Fruit fly (Drosophila melanogaster) whole organism, embryonic: Measurements from ENCODE around the gene CG11353.
A peak's percentile ranks its signal among the peaks of the same experiment; 100 is the strongest.

Source experiments
- Ada2b ChIP-seq: fragments of 200-800 bp; sonication (Bioruptor generic); IDR thresholded peaks from 2 replicates; pipeline ENCODE4 v1.3.6; 2022; ENCODE audit warnings: missing biosample characterization, missing genetic modification characterization
- Asciz ChIP-seq: fragments of 200-800 bp; sonication (Bioruptor generic); optimal IDR thresholded peaks from 2 replicates; lab custom pipeline; 2017; ENCODE audit warnings: missing biosample characterization, mild to moderate bottlenecking, missing genetic modification characterization, missing genetic modification reagents
- CG10274 ChIP-seq: fragments of 200-800 bp; sonication (Bioruptor generic); optimal IDR thresholded peaks from 3 replicates; lab custom pipeline; 2017; ENCODE audit warnings: missing biosample characterization, mild to moderate bottlenecking, missing genetic modification characterization
- CG10979 ChIP-seq: fragments of 200-800 bp; sonication (Bioruptor generic); optimal IDR thresholded peaks from 2 replicates; lab custom pipeline; 2018; ENCODE audit warnings: missing biosample characterization, mild to moderate bottlenecking, missing genetic modification characterization, moderate library complexity
- CG11456 ChIP-seq: fragments of 200-800 bp; sonication (Bioruptor generic); IDR thresholded peaks from 3 replicates; pipeline ENCODE4 v1.3.6; 2022; ENCODE audit warnings: missing biosample characterization, missing genetic modification characterization
- CG11504 ChIP-seq: fragments of 200-800 bp; sonication (Bioruptor generic); optimal IDR thresholded peaks from 3 replicates; lab custom pipeline; 2019; ENCODE audit warnings: missing biosample characterization, mild to moderate bottlenecking, missing genetic modification characterization, moderate library complexity
- CG13296 ChIP-seq: fragments of 200-800 bp; sonication (Bioruptor generic); optimal IDR thresholded peaks from 3 replicates; lab custom pipeline; 2018; ENCODE audit warnings: missing biosample characterization, mild to moderate bottlenecking, missing genetic modification characterization
- CG14710 ChIP-seq: fragments of 200-800 bp; sonication (Bioruptor generic); optimal IDR thresholded peaks from 3 replicates; lab custom pipeline; 2019; ENCODE audit warnings: missing biosample characterization, mild to moderate bottlenecking, missing genetic modification characterization, moderate library complexity
- CG15011 ChIP-seq: fragments of 200-800 bp; sonication (Bioruptor generic); optimal IDR thresholded peaks from 3 replicates; lab custom pipeline; 2018; ENCODE audit warnings: missing biosample characterization, mild to moderate bottlenecking, missing genetic modification characterization
- CG15479 ChIP-seq: fragments of 200-800 bp; sonication (Bioruptor generic); optimal IDR thresholded peaks from 3 replicates; lab custom pipeline; 2019; ENCODE audit warnings: missing biosample characterization, mild to moderate bottlenecking, missing genetic modification characterization, moderate library complexity
- CG15601 ChIP-seq: fragments of 200-800 bp; sonication (Bioruptor generic); optimal IDR thresholded peaks from 3 replicates; lab custom pipeline; 2019; ENCODE audit warnings: missing biosample characterization, mild to moderate bottlenecking, missing genetic modification characterization, moderate library complexity
- CG16815 ChIP-seq: fragments of 200-800 bp; sonication (Bioruptor generic); optimal IDR thresholded peaks from 3 replicates; lab custom pipeline; 2017; ENCODE audit warnings: missing biosample characterization, mild to moderate bottlenecking, missing genetic modification characterization
- CG17328 ChIP-seq: fragments of 200-800 bp; sonication (Bioruptor generic); IDR thresholded peaks from 2 replicates; pipeline ENCODE4 v1.3.6; 2022; ENCODE audit warnings: missing biosample characterization, missing genetic modification characterization
- CG2129 ChIP-seq: fragments of 200-800 bp; sonication (Bioruptor generic); IDR thresholded peaks from 2 replicates; pipeline ENCODE4 v1.3.6; 2022; ENCODE audit warnings: missing biosample characterization, missing genetic modification characterization; ENCODE audit not compliant: partially characterized antibody
- CG30020 ChIP-seq: fragments of 200-800 bp; optimal IDR thresholded peaks from 2 replicates; lab custom pipeline; 2019; ENCODE audit warnings: missing biosample characterization, mild to moderate bottlenecking, missing genetic modification characterization, moderate library complexity
- CG34422 ChIP-seq: fragments of 200-800 bp; sonication (Bioruptor generic); IDR thresholded peaks from 3 replicates; pipeline ENCODE4 v1.3.6; 2022; ENCODE audit warnings: missing biosample characterization, missing genetic modification characterization
- CG4707 ChIP-seq: fragments of 200-800 bp; sonication (Bioruptor generic); optimal IDR thresholded peaks from 2 replicates; lab custom pipeline; 2018; ENCODE audit warnings: missing biosample characterization, mild to moderate bottlenecking, missing genetic modification characterization, moderate library complexity
- CG6683 ChIP-seq: fragments of 200-800 bp; sonication (Bioruptor generic); optimal IDR thresholded peaks from 2 replicates; lab custom pipeline; 2017; ENCODE audit warnings: missing biosample characterization, mild to moderate bottlenecking, missing genetic modification characterization, missing genetic modification reagents
- CG6765 ChIP-seq: fragments of 200-800 bp; sonication (Bioruptor generic); optimal IDR thresholded peaks from 3 replicates; lab custom pipeline; 2017; ENCODE audit warnings: missing biosample characterization, mild to moderate bottlenecking, missing genetic modification characterization
- CG7928 ChIP-seq: fragments of 200-800 bp; sonication (Bioruptor generic); optimal IDR thresholded peaks from 2 replicates; lab custom pipeline; 2017; ENCODE audit warnings: missing biosample characterization, mild to moderate bottlenecking, missing genetic modification characterization
- CG8290 ChIP-seq, 3 experiments: fragments of 200-800 bp; sonication (Bioruptor generic); optimal IDR thresholded peaks; 2 replicates each; lab custom pipeline; 2016 to 2019; ENCODE audit warnings: missing biosample characterization in 3 of 3, missing genetic modification characterization in 3 of 3, mild to moderate bottlenecking in 2 of 3, moderate library complexity in 1 of 3
- CG9609 ChIP-seq: fragments of 200-800 bp; sonication (Bioruptor generic); optimal IDR thresholded peaks from 3 replicates; lab custom pipeline; 2016; ENCODE audit warnings: missing biosample characterization, missing genetic modification characterization
- Chrac-16 ChIP-seq: fragments of 200-800 bp; sonication (Bioruptor generic); optimal IDR thresholded peaks from 3 replicates; lab custom pipeline; 2016; ENCODE audit warnings: missing biosample characterization, missing genetic modification characterization
- D19A ChIP-seq: fragments of 200-800 bp; optimal IDR thresholded peaks from 3 replicates; lab custom pipeline; 2019; ENCODE audit warnings: missing biosample characterization, mild to moderate bottlenecking, missing genetic modification characterization, moderate library complexity
- Deaf1 ChIP-seq: fragments of 200-800 bp; optimal IDR thresholded peaks from 3 replicates; lab custom pipeline; 2019; ENCODE audit warnings: missing biosample characterization, mild to moderate bottlenecking, missing genetic modification characterization, moderate library complexity
- Hmx ChIP-seq: fragments of 200-800 bp; sonication (Bioruptor generic); optimal IDR thresholded peaks from 2 replicates; lab custom pipeline; 2016; ENCODE audit warnings: missing biosample characterization, missing genetic modification characterization
- Hr3 ChIP-seq: fragments of 200-800 bp; sonication (Bioruptor generic); optimal IDR thresholded peaks from 3 replicates; lab custom pipeline; 2016; ENCODE audit warnings: missing biosample characterization, missing genetic modification characterization
- Meics ChIP-seq: fragments of 200-800 bp; sonication (Bioruptor generic); optimal IDR thresholded peaks from 2 replicates; lab custom pipeline; 2017; ENCODE audit warnings: missing biosample characterization, mild to moderate bottlenecking, missing genetic modification characterization
- Mrtf ChIP-seq: fragments of 200-800 bp; sonication (Bioruptor generic); IDR thresholded peaks from 3 replicates; pipeline ENCODE4 v1.3.6; 2022; ENCODE audit warnings: missing biosample characterization, missing genetic modification characterization
- Neu2 ChIP-seq: fragments of 200-800 bp; sonication (Bioruptor generic); optimal IDR thresholded peaks from 3 replicates; lab custom pipeline; 2016; ENCODE audit warnings: missing biosample characterization, missing genetic modification characterization, borderline replicate concordance
- Nf-YC ChIP-seq: fragments of 200-800 bp; optimal IDR thresholded peaks from 3 replicates; lab custom pipeline; 2019; ENCODE audit warnings: missing biosample characterization, mild to moderate bottlenecking, missing genetic modification characterization, moderate library complexity
- Side ChIP-seq: fragments of 200-800 bp; sonication (Bioruptor generic); optimal IDR thresholded peaks from 2 replicates; lab custom pipeline; 2016; ENCODE audit warnings: missing biosample characterization, missing genetic modification characterization
- Ssrp ChIP-seq: fragments of 200-800 bp; sonication (Bioruptor generic); optimal IDR thresholded peaks from 2 replicates; lab custom pipeline; 2018; ENCODE audit warnings: missing biosample characterization, mild to moderate bottlenecking, missing genetic modification characterization, moderate library complexity
- ato ChIP-seq: fragments of 200-800 bp; sonication (Bioruptor generic); IDR thresholded peaks from 2 replicates; pipeline ENCODE4 v1.3.6; 2022; ENCODE audit warnings: missing biosample characterization, missing genetic modification characterization; ENCODE audit not compliant: partially characterized antibody
- cas ChIP-seq: fragments of 200-800 bp; sonication (Bioruptor generic); IDR thresholded peaks from 2 replicates; pipeline ENCODE4 v1.3.6; 2022; ENCODE audit warnings: missing biosample characterization, missing genetic modification characterization
- croc ChIP-seq: fragments of 200-800 bp; sonication (Bioruptor generic); conservative IDR thresholded peaks from 3 replicates; pipeline ENCODE4 v1.3.6; 2022; ENCODE audit warnings: missing biosample characterization, missing genetic modification characterization
- dpn ChIP-seq, 2 experiments: fragments of 200-800 bp; sonication (Bioruptor generic); optimal IDR thresholded peaks; 3 replicates each; lab custom pipeline; 2016; ENCODE audit warnings: missing biosample characterization in 2 of 2, missing genetic modification characterization in 2 of 2
- fd96Cb ChIP-seq: fragments of 200-800 bp; sonication (Bioruptor generic); optimal IDR thresholded peaks from 2 replicates; lab custom pipeline; 2018; ENCODE audit warnings: missing biosample characterization, mild to moderate bottlenecking, missing genetic modification characterization, moderate library complexity
- jumu ChIP-seq: fragments of 200-800 bp; sonication (Bioruptor generic); optimal IDR thresholded peaks from 3 replicates; lab custom pipeline; 2016; ENCODE audit warnings: missing biosample characterization, missing genetic modification characterization
- lmd ChIP-seq: fragments of 200-800 bp; sonication (Bioruptor generic); IDR thresholded peaks from 2 replicates; pipeline ENCODE4 v1.3.6; 2022; ENCODE audit warnings: missing biosample characterization, missing genetic modification characterization
- lola ChIP-seq, 3 experiments: fragments of >200 bp in 2 of 3; fragments of 200-800 bp in 1 of 3; sonication (Bioruptor generic) in 1 of 3; optimal IDR thresholded peaks; 2 replicates each; lab custom pipeline; 2017 to 2019; ENCODE audit warnings: missing biosample characterization in 3 of 3, missing genetic modification characterization in 3 of 3, mild to moderate bottlenecking in 1 of 3, moderate library complexity in 1 of 3
- odd ChIP-seq: fragments of 200-800 bp; sonication (Bioruptor generic); optimal IDR thresholded peaks from 2 replicates; lab custom pipeline; 2017; ENCODE audit warnings: missing biosample characterization, mild to moderate bottlenecking, missing genetic modification characterization
- onecut ChIP-seq: fragments of 200-800 bp; sonication (Bioruptor generic); IDR thresholded peaks from 2 replicates; pipeline ENCODE4 v1.3.6; 2022; ENCODE audit warnings: missing biosample characterization, missing genetic modification characterization
- pnt ChIP-seq: fragments of 200-800 bp; sonication (Bioruptor generic); optimal IDR thresholded peaks from 3 replicates; lab custom pipeline; 2016; ENCODE audit warnings: missing biosample characterization, missing genetic modification characterization
- pzg ChIP-seq: fragments of 200-800 bp; sonication (Bioruptor generic); optimal IDR thresholded peaks from 3 replicates; lab custom pipeline; 2018; ENCODE audit warnings: missing biosample characterization, mild to moderate bottlenecking, missing genetic modification characterization, moderate library complexity
- seq ChIP-seq: fragments of 200-800 bp; sonication (Bioruptor generic); IDR thresholded peaks from 2 replicates; pipeline ENCODE4 v1.3.6; 2022; ENCODE audit warnings: missing biosample characterization, missing genetic modification characterization
- ssp ChIP-seq: fragments of 200-800 bp; sonication (Bioruptor generic); IDR thresholded peaks from 2 replicates; pipeline ENCODE4 v1.3.6; 2022; ENCODE audit warnings: missing biosample characterization, missing genetic modification characterization
- sug ChIP-seq: fragments of 200-800 bp; optimal IDR thresholded peaks from 2 replicates; lab custom pipeline; 2019; ENCODE audit warnings: missing biosample characterization, mild to moderate bottlenecking, missing genetic modification characterization, moderate library complexity
- tio ChIP-seq: fragments of 200-800 bp; sonication (Bioruptor generic); optimal IDR thresholded peaks from 2 replicates; lab custom pipeline; 2017; ENCODE audit warnings: missing biosample characterization, missing genetic modification characterization, inconsistent platforms
- vnd ChIP-seq: fragments of 200-800 bp; sonication (Bioruptor generic); IDR thresholded peaks from 3 replicates; pipeline ENCODE4 v1.3.6; 2022; ENCODE audit warnings: missing biosample characterization, missing genetic modification characterization; ENCODE audit not compliant: partially characterized antibody

The CG11353 gene

dm6 chr3L:4546650-4547049 lies 13.7 kb downstream of the CG11353 start (continued):
- TF ChIP-seq CG2129 (GFP tag; lab: Robert Waterston, UW) (no peak), sug (tag; lab: Kevin White, UChicago) (no peak), pnt (GFP tag; lab: Kevin White, UChicago) (no peak), Nf-YC (tag; lab: Kevin White, UChicago) (no peak), CG8290 (GFP tag; optimal IDR thresholded peaks at IDR 0.05; lab: Kevin White, UChicago) (peak; percentile 54), CG8290 (tag; optimal IDR thresholded peaks at IDR 0.05; lab: Kevin White, UChicago) (no peak), lmd (GFP tag; lab: Robert Waterston, UW) (peak; percentile 66), CG15601 (peak; percentile 65), dpn (GFP tag; optimal IDR thresholded peaks at IDR 0.05; lab: Kevin White, UChicago) (peak; percentile 25 to 33), pzg (GFP tag; lab: Kevin White, UChicago) (no peak), fd96Cb (peak; percentile 77), Hr3 (peak; percentile 47), CG13296 (GFP tag; lab: Kevin White, UChicago) (no peak), CG6765 (GFP tag; lab: Kevin White, UChicago) (no peak), CG7928 (GFP tag; lab: Kevin White, UChicago) (no peak), CG4707 (GFP tag; lab: Kevin White, UChicago) (peak; percentile 53), Hmx (GFP tag; lab: Kevin White, UChicago) (no peak), D19A (tag; lab: Kevin White, UChicago) (peak; percentile 82), Chrac-16 (peak; percentile 67), croc (GFP tag; lab: Robert Waterston, UW) (peak; percentile 77), Neu2 (GFP tag; lab: Kevin White, UChicago) (no peak), Ssrp (tag; lab: Kevin White, UChicago) (peak; percentile 65), Side (GFP tag; lab: Kevin White, UChicago) (no peak), CG10274 (GFP tag; lab: Kevin White, UChicago) (no peak), Mrtf (no peak), CG16815 (GFP tag; lab: Kevin White, UChicago) (peak; percentile 67), Meics (GFP tag; lab: Kevin White, UChicago) (no peak), CG15479 (GFP tag; lab: Kevin White, UChicago) (no peak), onecut (GFP tag; lab: Robert Waterston, UW) (peak; percentile 43), CG10979 (tag; lab: Kevin White, UChicago) (peak; percentile 90), tio (GFP tag; lab: Kevin White, UChicago) (peak; percentile 64), vnd (GFP tag; lab: Robert Waterston, UW) (no peak), Ada2b (GFP tag; lab: Robert Waterston, UW) (peak; percentile 42), CG30020 (tag; lab: Kevin White, UChicago) (peak; percentile 2), CG14710 (tag; lab: Kevin White, UChicago) (peak; percentile 90), lola (GFP tag; optimal IDR thresholded peaks at IDR 0.05; lab: Kevin White, UChicago) (peak in 1 of 3 experiments; percentile 86), cas (no peak), seq (GFP tag; lab: Robert Waterston, UW) (no peak), CG34422 (GFP tag; lab: Robert Waterston, UW) (peak; percentile 31; the same call in 1 of the 3 replicates), Deaf1 (tag; lab: Kevin White, UChicago) (peak; percentile 19), CG11504 (peak; percentile 77), ato (GFP tag; lab: Robert Waterston, UW) (no peak), ssp (GFP tag; lab: Robert Waterston, UW) (peak; percentile 55), CG15011 (GFP tag; lab: Kevin White, UChicago) (peak; percentile 26), CG17328 (GFP tag; lab: Robert Waterston, UW) (peak; percentile 72), odd (peak; percentile 45), Asciz (GFP tag; lab: Kevin White, UChicago) (peak; percentile 56), CG11456 (no peak), jumu (GFP tag; lab: Kevin White, UChicago) (no peak), CG9609 (no peak), CG6683 (GFP tag; lab: Kevin White, UChicago) (no peak)
